Worm (Caenorhabditis elegans): Measurements from ENCODE around the gene T23E1.3.
A peak's percentile ranks its signal among the peaks of the same experiment; 100 is the strongest.

Gene T23E1.3

ce11 chrIV:3133099-3133817, 12.4 kb upstream of the T23E1.3 start, which contains the start of gene mca-3:
mca-3 (minus strand) TSS chrIV:3133149.
- peak; percentile 6 for TF ChIP-seq zag-1 (tag; optimal IDR thresholded peaks at IDR 0.05)
- TF ChIP-seq R02D3.7 (tag; optimal IDR thresholded peaks at IDR 0.05) = no peak
- TF ChIP-seq ztf-4 (tag; optimal IDR thresholded peaks at IDR 0.05) = no peak
- peak; percentile 24 for TF ChIP-seq unc-55 (GFP tag; optimal IDR thresholded peaks at IDR 0.05)
- TF ChIP-seq lsy-2 (tag; optimal IDR thresholded peaks at IDR 0.05) = no peak
- peak; percentile 41 for TF ChIP-seq F13H6.1 (tag; optimal IDR thresholded peaks at IDR 0.05)
- TF ChIP-seq C34F6.9 (tag; optimal IDR thresholded peaks at IDR 0.05) = peak; percentile 12
- peak; percentile 58 for TF ChIP-seq fos-1 (tag; optimal IDR thresholded peaks at IDR 0.05)
- TF ChIP-seq sma-9 (GFP tag; optimal IDR thresholded peaks at IDR 0.05) = no peak
- no peak for TF ChIP-seq sma-9 (tag; optimal IDR thresholded peaks at IDR 0.05)
- TF ChIP-seq gmeb-1 (tag; optimal IDR thresholded peaks at IDR 0.05) = no peak

ce11 chrIV:3135000-3135399, 10.7 kb upstream of the T23E1.3 start:
- TF ChIP-seq ZK546.5 (tag; optimal IDR thresholded peaks at IDR 0.05) = no peak
- peak; percentile 39 for TF ChIP-seq lin-11 (tag; optimal IDR thresholded peaks at IDR 0.05)
- peak; percentile 57 for TF ChIP-seq crh-2 (tag; optimal IDR thresholded peaks at IDR 0.05)
- TF ChIP-seq mab-5 (tag; optimal IDR thresholded peaks at IDR 0.05) = peak; percentile 48
- peak; percentile 5 to 60 for TF ChIP-seq lsy-2 (tag; optimal IDR thresholded peaks at IDR 0.05)
- no peak for TF ChIP-seq ceh-16 (tag; optimal IDR thresholded peaks at IDR 0.05)
- TF ChIP-seq nhr-21 (tag; optimal IDR thresholded peaks at IDR 0.05) = peak; percentile 15
- peak; percentile 76 for TF ChIP-seq F13H6.1 (tag; optimal IDR thresholded peaks at IDR 0.05)
- peak; percentile 7 for TF ChIP-seq ztf-4 (tag; optimal IDR thresholded peaks at IDR 0.05)
- peak; percentile 2 for TF ChIP-seq egl-27 (tag; optimal IDR thresholded peaks at IDR 0.05)
- TF ChIP-seq unc-55 (GFP tag; optimal IDR thresholded peaks at IDR 0.05) = peak; percentile 88
- TF ChIP-seq nhr-129 (tag; optimal IDR thresholded peaks at IDR 0.05) = peak; percentile 81
- peak; percentile 87 for TF ChIP-seq C34F6.9 (tag; optimal IDR thresholded peaks at IDR 0.05)
- TF ChIP-seq ztf-11 (tag; optimal IDR thresholded peaks at IDR 0.05) = no peak
- no peak for TF ChIP-seq blmp-1 (tag; optimal IDR thresholded peaks at IDR 0.05; ENCODE audit: insufficient read depth)
- TF ChIP-seq sma-3 (GFP tag; optimal IDR thresholded peaks at IDR 0.05) = no peak
- TF ChIP-seq sma-9 (GFP tag; optimal IDR thresholded peaks at IDR 0.05) = peak; percentile 76
- no peak for TF ChIP-seq sma-9 (tag; optimal IDR thresholded peaks at IDR 0.05)
- no peak for TF ChIP-seq mbf-1 (tag; optimal IDR thresholded peaks at IDR 0.05)
- no peak for TF ChIP-seq ztf-1 (GFP tag; conservative IDR thresholded peaks at IDR 0.05)
- no peak for TF ChIP-seq ama-1 (optimal IDR thresholded peaks at IDR 0.05)
- peak; percentile 42 for TF ChIP-seq Y55F3AM.14 (GFP tag; optimal IDR thresholded peaks at IDR 0.05)
- no peak for TF ChIP-seq unc-62 (GFP tag; optimal IDR thresholded peaks at IDR 0.05)
- TF ChIP-seq nhr-237 (tag; optimal IDR thresholded peaks at IDR 0.05) = no peak
- TF ChIP-seq lin-13 (GFP tag; optimal IDR thresholded peaks at IDR 0.05) = peak; percentile 35
- TF ChIP-seq unc-39 (tag; optimal IDR thresholded peaks at IDR 0.05) = peak; percentile 24
- TF ChIP-seq mdl-1 (tag; optimal IDR thresholded peaks at IDR 0.05) = peak in 1 of 2 experiments; percentile 74
- peak; percentile 86 for TF ChIP-seq zag-1 (tag; optimal IDR thresholded peaks at IDR 0.05)

DNA sequence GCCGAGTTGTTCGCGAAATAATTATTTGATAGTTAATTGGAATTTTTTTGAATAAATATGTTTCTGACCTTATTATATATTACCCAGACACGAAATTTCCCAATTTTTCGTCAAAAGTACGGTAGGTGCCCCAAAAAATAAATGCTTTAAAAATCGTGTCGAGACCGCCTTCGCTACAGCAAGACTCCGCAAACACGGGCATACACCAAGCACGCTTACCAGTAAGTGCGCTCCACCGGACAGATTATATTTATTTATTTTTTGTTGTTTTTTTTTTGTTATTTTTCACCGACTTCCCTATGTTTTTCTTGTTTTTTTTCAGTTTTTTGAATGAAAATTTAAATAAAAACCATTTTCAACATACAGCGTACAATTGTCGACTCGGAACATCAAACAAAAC, 9.2 kb upstream of the T23E1.3 start:
- TF ChIP-seq unc-55 (GFP tag; optimal IDR thresholded peaks at IDR 0.05) = peak; percentile 37
- TF ChIP-seq nhr-77 (tag; optimal IDR thresholded peaks at IDR 0.05) = no peak
- no peak for TF ChIP-seq egl-27 (tag; optimal IDR thresholded peaks at IDR 0.05)
- TF ChIP-seq lsy-2 (tag; optimal IDR thresholded peaks at IDR 0.05) = peak in 1 of 2 experiments; percentile 63
- TF ChIP-seq ztf-11 (tag; optimal IDR thresholded peaks at IDR 0.05) = no peak

ce11 chrIV:3151061-3151460, 5.4 kb downstream of the T23E1.3 start, which contains the start of gene T23E1.1:
T23E1.1 (plus strand) TSS chrIV:3151361.
- TF ChIP-seq F13H6.1 (tag; optimal IDR thresholded peaks at IDR 0.05) = no peak

DNA sequence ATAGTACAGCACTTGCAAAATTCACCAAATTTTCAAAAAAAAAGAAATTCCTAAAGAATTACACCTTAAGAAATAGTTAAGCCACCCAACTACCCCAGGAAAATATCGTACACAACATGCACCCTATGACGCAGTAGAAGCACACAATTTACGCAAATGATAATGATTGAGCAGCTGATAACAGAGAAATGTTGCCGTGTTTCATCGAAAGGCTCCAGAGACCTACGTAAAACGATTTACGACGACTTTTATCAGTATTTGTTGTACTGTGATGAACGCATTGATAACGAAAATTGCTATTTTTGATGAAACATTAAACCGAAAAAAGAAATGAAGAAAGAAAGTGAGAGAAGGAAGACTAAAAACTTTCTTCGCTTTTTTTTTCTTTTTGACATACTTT, 12.5 kb downstream of the T23E1.3 start:
- TF ChIP-seq ztf-11 (tag; optimal IDR thresholded peaks at IDR 0.05) = no peak
- TF ChIP-seq lsy-2 (tag; optimal IDR thresholded peaks at IDR 0.05) = peak in 1 of 2 experiments; percentile 4
- peak; percentile 24 for TF ChIP-seq sma-3 (GFP tag; optimal IDR thresholded peaks at IDR 0.05)
- TF ChIP-seq mbf-1 (tag; optimal IDR thresholded peaks at IDR 0.05) = no peak
- TF ChIP-seq crh-2 (tag; optimal IDR thresholded peaks at IDR 0.05) = peak; percentile 56
- no peak for TF ChIP-seq elt-1 (tag; optimal IDR thresholded peaks at IDR 0.05)
- TF ChIP-seq gmeb-1 (tag; optimal IDR thresholded peaks at IDR 0.05) = peak; percentile 35
- peak; percentile 71 for TF ChIP-seq F13H6.1 (tag; optimal IDR thresholded peaks at IDR 0.05)
- TF ChIP-seq blmp-1 (tag; optimal IDR thresholded peaks at IDR 0.05; ENCODE audit: insufficient read depth) = peak; percentile 31
- TF ChIP-seq sma-9 (GFP tag; optimal IDR thresholded peaks at IDR 0.05) = peak; percentile 78
- no peak for TF ChIP-seq sma-9 (tag; optimal IDR thresholded peaks at IDR 0.05)
- TF ChIP-seq fos-1 (tag; optimal IDR thresholded peaks at IDR 0.05) = peak; percentile 96
- no peak for TF ChIP-seq nhr-21 (tag; optimal IDR thresholded peaks at IDR 0.05)
- TF ChIP-seq ama-1 (optimal IDR thresholded peaks at IDR 0.05) = no peak

All from whole organism, L2 larva.